Worm (Caenorhabditis elegans): ENCODE measurements around the gene tbc-2.

DNA sequence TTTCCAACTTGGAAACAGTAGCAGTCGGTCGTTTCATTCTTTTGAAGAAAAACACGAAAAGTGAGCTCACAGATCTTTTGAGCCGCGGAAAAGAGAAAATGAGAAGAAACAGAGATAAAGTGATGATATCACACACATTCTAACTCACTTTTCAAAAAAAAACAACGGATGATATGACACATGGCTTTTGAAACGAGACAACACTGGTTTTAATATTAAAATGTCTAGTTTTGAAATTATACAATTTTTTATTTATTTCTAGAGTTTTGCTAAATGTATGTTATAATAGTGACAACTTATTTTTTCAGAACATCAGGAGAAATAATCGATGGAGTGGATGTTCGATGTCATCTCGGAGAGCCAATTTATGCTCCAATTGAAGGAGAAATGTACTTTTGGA, 34.8 kb downstream of the tbc-2 start, which contains the start of gene K05F1.14:
- TF ChIP-seq tbx-37 (GFP tag; conservative IDR thresholded peaks at IDR 0.05) (no peak), F13C5.2 (tag; optimal IDR thresholded peaks at IDR 0.05) (no peak), ceh-13 (GFP tag; optimal IDR thresholded peaks at IDR 0.05) (no peak), ama-1 (optimal IDR thresholded peaks at IDR 0.05) (no peak), aly-1 (tag; optimal IDR thresholded peaks at IDR 0.05) (no peak), hmg-4 (GFP tag; optimal IDR thresholded peaks at IDR 0.05) (no peak), tbx-11 (GFP tag; IDR thresholded peaks at IDR 0.05) (no peak), hmbx-1 (tag; optimal IDR thresholded peaks at IDR 0.05) (no peak), hnd-1 (tag; optimal IDR thresholded peaks at IDR 0.05) (no peak), flt-1 (GFP tag; IDR thresholded peaks at IDR 0.05) (no peak), ets-7 (tag; optimal IDR thresholded peaks at IDR 0.05) (no peak)
